Fruit fly (Drosophila melanogaster) whole organism: ENCODE data around the gene WASp.

ENCODE experiments used
- CG8478 ChIP-seq: fragments of >200 bp; optimal IDR thresholded peaks from 2 replicates; lab custom pipeline; 2018; ENCODE audit warnings: inconsistent platforms
- Dll ChIP-seq: fragments of >200 bp; optimal IDR thresholded peaks from 2 replicates; lab custom pipeline; 2017
- EcR ChIP-seq, 2 experiments: fragments of >200 bp; optimal IDR thresholded peaks; 2 replicates each; lab custom pipeline; 2017; ENCODE audit warnings: missing biosample characterization in 2 of 2, missing genetic modification characterization in 2 of 2, missing genetic modification reagents in 2 of 2
- psq ChIP-seq: fragments of >200 bp; optimal IDR thresholded peaks from 2 replicates; lab custom pipeline; 2017
- usp ChIP-seq: fragments of >200 bp; optimal IDR thresholded peaks from 2 replicates; lab custom pipeline; 2017; ENCODE audit warnings: missing biosample characterization, missing genetic modification characterization, mixed read lengths

DNA sequence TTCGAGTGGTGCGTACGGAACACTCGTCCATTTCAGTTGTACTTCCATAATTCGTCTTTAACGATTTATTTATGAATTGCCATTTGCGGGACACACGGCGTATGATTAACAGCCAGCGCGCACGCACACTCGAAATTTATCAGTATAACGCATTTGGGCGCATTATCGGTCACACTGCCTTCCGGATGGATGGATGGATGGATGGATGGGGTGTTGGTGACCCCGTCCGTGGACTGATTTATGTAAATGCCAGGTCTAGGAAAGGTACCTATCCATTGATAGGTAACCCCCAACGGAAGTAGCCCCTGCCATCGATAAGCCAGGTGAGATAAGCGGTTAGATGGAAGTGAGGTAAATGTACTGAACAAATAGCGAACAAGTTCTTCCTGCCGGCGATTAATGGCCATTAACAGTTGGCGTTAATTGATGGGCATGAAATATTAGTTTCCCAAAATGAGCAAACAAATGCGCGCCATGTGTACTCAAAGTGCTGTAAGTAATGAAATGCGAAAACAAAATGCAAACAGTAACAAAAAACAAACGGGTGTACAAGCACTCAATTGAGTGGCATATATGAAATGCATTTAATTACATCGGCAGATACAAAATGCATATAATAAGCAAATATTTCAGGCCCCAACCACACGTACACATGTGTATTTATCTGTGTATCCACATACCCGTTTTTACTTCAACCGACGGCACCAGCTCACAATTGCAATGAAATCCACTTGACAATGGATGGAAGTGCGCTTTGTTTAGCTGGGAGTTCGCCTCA lies 17.1 kb upstream of the WASp start:
- TF ChIP-seq EcR (GFP tag; optimal IDR thresholded peaks at IDR 0.05; lab: Kevin White, UChicago) (no peak), psq (lab: Kevin White, UChicago) (no peak), CG8478 (lab: Kevin White, UChicago) (no peak), usp (no peak), Dll (lab: Kevin White, UChicago) (no peak)
